Fruit fly (Drosophila melanogaster): ENCODE results near the gene CG1789.
A peak's percentile ranks its signal among the peaks of the same experiment; 100 is the strongest.

The CG1789 gene

dm6 chrX:8714064-8715046, 6.0 kb upstream of the CG1789 start, which contains the start of the genes CG2004 and CG1785 (continued):
- TF ChIP-seq zen2 (GFP tag; IDR thresholded peaks at IDR 0.05; ENCODE audit: partially characterized antibody) = peak; percentile 44; the same call in 1 of the 3 replicates
- peak; percentile 77 for TF ChIP-seq CG15601 (tag; optimal IDR thresholded peaks at IDR 0.05)
- peak; percentile 89 for TF ChIP-seq CG18764 (GFP tag; optimal IDR thresholded peaks at IDR 0.05)
- TF ChIP-seq CG15269 (tag; optimal IDR thresholded peaks at IDR 0.05) = peak; percentile 84
- TF ChIP-seq gcm2 (GFP tag; optimal IDR thresholded peaks at IDR 0.05) = peak; percentile 79
- TF ChIP-seq CG7372 (GFP tag; IDR thresholded peaks at IDR 0.05) = peak; percentile 92
- peak; percentile 92 for TF ChIP-seq CG14710 (tag; optimal IDR thresholded peaks at IDR 0.05)
- TF ChIP-seq Scr (GFP tag; IDR thresholded peaks at IDR 0.05; ENCODE audit: partially characterized antibody) = peak; percentile 80
- peak; percentile 46; the same call in 1 of the 2 replicates for TF ChIP-seq CG2129 (GFP tag; IDR thresholded peaks at IDR 0.05; ENCODE audit: partially characterized antibody)
- peak; percentile 84 for TF ChIP-seq Dek (tag; optimal IDR thresholded peaks at IDR 0.05)
- peak; percentile 93 for TF ChIP-seq lmd (GFP tag; IDR thresholded peaks at IDR 0.05)
- TF ChIP-seq eve (GFP tag; optimal IDR thresholded peaks at IDR 0.05) = peak in 1 of 2 experiments; percentile 11
- peak; percentile 61; the same call in 1 of the 3 replicates for TF ChIP-seq sr (GFP tag; IDR thresholded peaks at IDR 0.05)
- peak; percentile 68 for TF ChIP-seq fd102C (GFP tag; optimal IDR thresholded peaks at IDR 0.05)
- TF ChIP-seq fu2 (GFP tag; optimal IDR thresholded peaks at IDR 0.05) = peak; percentile 77
- peak in 1 of 3 experiments; percentile 65 for TF ChIP-seq Stat92E (GFP tag; optimal IDR thresholded peaks at IDR 0.05)
- TF ChIP-seq ato (GFP tag; IDR thresholded peaks at IDR 0.05; ENCODE audit: partially characterized antibody) = no peak
- peak; percentile 59 for TF ChIP-seq stwl (tag; optimal IDR thresholded peaks at IDR 0.05)
- peak; percentile 83 to 90 for TF ChIP-seq Pdp1 (GFP tag; optimal IDR thresholded peaks at IDR 0.05)
- no peak for TF ChIP-seq luna (GFP tag; optimal IDR thresholded peaks at IDR 0.05)
- TF ChIP-seq Six4 (GFP tag; optimal IDR thresholded peaks at IDR 0.05) = peak; percentile 89
- peak; percentile 65 for TF ChIP-seq nom (GFP tag; optimal IDR thresholded peaks at IDR 0.05)
- TF ChIP-seq CG11456 (GFP tag; IDR thresholded peaks at IDR 0.05) = peak; percentile 94
- TF ChIP-seq rib (GFP tag; IDR thresholded peaks at IDR 0.05) = peak; percentile 89
- TF ChIP-seq CG34224 (GFP tag; IDR thresholded peaks at IDR 0.05; ENCODE audit: partially characterized antibody) = peak; percentile 55
- TF ChIP-seq H2.0 (GFP tag; IDR thresholded peaks at IDR 0.05) = peak; percentile 92
- TF ChIP-seq CG42726 (GFP tag; IDR thresholded peaks at IDR 0.05; ENCODE audit: partially characterized antibody) = no peak
- peak; percentile 44; the same call in 1 of the 2 replicates for TF ChIP-seq GATAe (GFP tag; conservative IDR thresholded peaks at IDR 0.05)
- no peak for TF ChIP-seq CTCF (GFP tag; optimal IDR thresholded peaks at IDR 0.05)
- TF ChIP-seq shn (GFP tag; optimal IDR thresholded peaks at IDR 0.05) = peak; percentile 81
- TF ChIP-seq sima (GFP tag; optimal IDR thresholded peaks at IDR 0.05) = peak; percentile 43
- peak; percentile 82 for TF ChIP-seq gcm (GFP tag; optimal IDR thresholded peaks at IDR 0.05)
- TF ChIP-seq run (tag; optimal IDR thresholded peaks at IDR 0.05) = peak; percentile 58
- peak; percentile 86 for TF ChIP-seq B-H1 (GFP tag; IDR thresholded peaks at IDR 0.05)
- TF ChIP-seq CG2712 (tag; optimal IDR thresholded peaks at IDR 0.05) = peak; percentile 93
- no peak for TF ChIP-seq pan (optimal IDR thresholded peaks at IDR 0.05)
- TF ChIP-seq pan (GFP tag; optimal IDR thresholded peaks at IDR 0.05 in 1 of 2, IDR thresholded peaks at IDR 0.05 in 1 of 2) = peak in 1 of 2 experiments; percentile 91
- peak; percentile 84 for TF ChIP-seq CG12769 (tag; optimal IDR thresholded peaks at IDR 0.05)
- TF ChIP-seq org-1 (GFP tag; optimal IDR thresholded peaks at IDR 0.05) = peak; percentile 77
- peak; percentile 87 for TF ChIP-seq CG13296 (GFP tag; optimal IDR thresholded peaks at IDR 0.05)
- TF ChIP-seq CG33213 (GFP tag; optimal IDR thresholded peaks at IDR 0.05) = peak; percentile 79
- peak; percentile 85 for TF ChIP-seq trem (tag; optimal IDR thresholded peaks at IDR 0.05)
- peak; percentile 79 for TF ChIP-seq sna (GFP tag; IDR thresholded peaks at IDR 0.05; ENCODE audit: partially characterized antibody)
- peak; percentile 68 for TF ChIP-seq CG6654 (GFP tag; optimal IDR thresholded peaks at IDR 0.05)
- peak; percentile 55 for TF ChIP-seq trh (GFP tag; optimal IDR thresholded peaks at IDR 0.05)
- peak; percentile 79; the same call in 1 of the 3 replicates for TF ChIP-seq C15 (GFP tag; IDR thresholded peaks at IDR 0.05)
- TF ChIP-seq Doc2 (GFP tag; IDR thresholded peaks at IDR 0.05) = peak; percentile 76

Measured in whole organism, embryonic.